Fruit fly (Drosophila melanogaster): ENCODE results near the gene CNMa.

dm6 chr3L:1831753-1832268 lies 23.6 kb downstream of the CNMa start, which contains the start of gene Cpr62Ba:
- TF ChIP-seq insv (optimal IDR thresholded peaks at IDR 0.05) (no peak), psq (optimal IDR thresholded peaks at IDR 0.05) (no peak), h (optimal IDR thresholded peaks at IDR 0.05) (no peak)
